Worm (Caenorhabditis elegans) whole organism, L3 larva: ENCODE results near the gene shpk-1.

ENCODE experiments used
- R02D3.7 ChIP-seq: fragments of 150-350 bp; optimal IDR thresholded peaks from 2 replicates; lab custom pipeline; 2014; ENCODE audit warnings: missing biosample characterization, missing genetic modification characterization
- ceh-16 ChIP-seq: sonication (generic microtip); optimal IDR thresholded peaks from 2 replicates; lab custom pipeline; 2017; ENCODE audit warnings: missing biosample characterization, missing genetic modification characterization
- ceh-28 ChIP-seq: fragments of 150-350 bp; optimal IDR thresholded peaks from 2 replicates; lab custom pipeline; 2014; ENCODE audit warnings: missing biosample characterization, missing genetic modification reagents, missing genetic modification characterization
- ceh-82 ChIP-seq: fragments of 150-350 bp; optimal IDR thresholded peaks from 2 replicates; lab custom pipeline; 2014; ENCODE audit warnings: missing biosample characterization, missing genetic modification characterization
- ceh-9 ChIP-seq: sonication (generic microtip); optimal IDR thresholded peaks from 2 replicates; lab custom pipeline; 2018; ENCODE audit warnings: missing biosample characterization, missing genetic modification characterization
- egl-27 ChIP-seq: sonication (generic microtip); optimal IDR thresholded peaks from 4 replicates; lab custom pipeline; 2017; ENCODE audit warnings: missing biosample characterization, missing genetic modification reagents, missing genetic modification characterization
- elt-1 ChIP-seq: fragments of 150-350 bp; optimal IDR thresholded peaks from 2 replicates; lab custom pipeline; 2014; ENCODE audit warnings: missing biosample characterization, missing genetic modification characterization
- elt-2 ChIP-seq: sonication (generic microtip); optimal IDR thresholded peaks from 2 replicates; lab custom pipeline; 2016; ENCODE audit warnings: missing genetic modification reagents, mild to moderate bottlenecking, missing genetic modification characterization, missing compliant biosample characterization
- elt-3 ChIP-seq, 3 experiments: fragments of 150-350 bp in 1 of 3; sonication (generic microtip) in 2 of 3; optimal IDR thresholded peaks; 2 replicates in 2 of 3; 4 replicates in 1 of 3; lab custom pipeline; 2014 to 2017; ENCODE audit warnings: missing biosample characterization in 3 of 3, missing genetic modification characterization in 3 of 3
- eor-1 ChIP-seq, 2 experiments: fragments of 150-350 bp; optimal IDR thresholded peaks; 2 replicates each; lab custom pipeline; 2014 to 2018; ENCODE audit warnings: missing biosample characterization in 2 of 2, missing genetic modification characterization in 2 of 2
- fkh-10 ChIP-seq: sonication (generic microtip); optimal IDR thresholded peaks from 2 replicates; lab custom pipeline; 2017; ENCODE audit warnings: missing biosample characterization, missing genetic modification reagents, missing genetic modification characterization
- jun-1 ChIP-seq: fragments of 150-350 bp; optimal IDR thresholded peaks from 2 replicates; lab custom pipeline; 2014; ENCODE audit warnings: missing biosample characterization, missing genetic modification reagents, missing genetic modification characterization
- lin-15B ChIP-seq: fragments of 150-350 bp; optimal IDR thresholded peaks from 2 replicates; lab custom pipeline; 2014; ENCODE audit warnings: missing biosample characterization, missing genetic modification characterization
- lin-39 ChIP-seq: fragments of 150-350 bp; optimal IDR thresholded peaks from 2 replicates; lab custom pipeline; 2018; ENCODE audit warnings: missing biosample characterization, missing genetic modification reagents, missing genetic modification characterization
- nfya-1 ChIP-seq: sonication (generic microtip); optimal IDR thresholded peaks from 2 replicates; lab custom pipeline; 2017; ENCODE audit warnings: missing genetic modification characterization, mild to moderate bottlenecking, missing compliant biosample characterization, antibody characterized with exemption, moderate library complexity; ENCODE audit not compliant: insufficient read depth
- nhr-12 ChIP-seq: fragments of 150-350 bp; optimal IDR thresholded peaks from 2 replicates; lab custom pipeline; 2014; ENCODE audit warnings: missing biosample characterization, missing genetic modification characterization
- nhr-23 ChIP-seq: fragments of 150-350 bp; optimal IDR thresholded peaks from 2 replicates; lab custom pipeline; 2014; ENCODE audit warnings: missing biosample characterization, missing genetic modification reagents, missing genetic modification characterization
- nhr-237 ChIP-seq: fragments of 150-350 bp; optimal IDR thresholded peaks from 2 replicates; lab custom pipeline; 2014; ENCODE audit warnings: missing biosample characterization, missing genetic modification characterization
- nhr-25 ChIP-seq: sonication (generic microtip); optimal IDR thresholded peaks from 2 replicates; lab custom pipeline; 2017; ENCODE audit warnings: missing biosample characterization, missing genetic modification characterization
- nhr-28 ChIP-seq: fragments of 150-350 bp; optimal IDR thresholded peaks from 2 replicates; lab custom pipeline; 2014; ENCODE audit warnings: missing biosample characterization, missing genetic modification characterization
- nhr-67 ChIP-seq: fragments of 150-350 bp; optimal IDR thresholded peaks from 2 replicates; lab custom pipeline; 2014; ENCODE audit warnings: missing biosample characterization, missing genetic modification characterization
- nhr-77 ChIP-seq: fragments of 150-350 bp; optimal IDR thresholded peaks from 2 replicates; lab custom pipeline; 2014; ENCODE audit warnings: missing biosample characterization, missing genetic modification characterization
- pha-4 ChIP-seq: fragments of 150-350 bp; optimal IDR thresholded peaks from 2 replicates; lab custom pipeline; 2014; ENCODE audit warnings: missing biosample characterization, missing genetic modification reagents, missing genetic modification characterization
- pqm-1 ChIP-seq: fragments of 150-350 bp; optimal IDR thresholded peaks from 2 replicates; lab custom pipeline; 2017; ENCODE audit warnings: missing biosample characterization, missing genetic modification characterization, inconsistent platforms
- sea-2 ChIP-seq: fragments of 150-350 bp; sonication (generic microtip); optimal IDR thresholded peaks from 4 replicates; lab custom pipeline; 2014; ENCODE audit warnings: missing biosample characterization, missing genetic modification reagents, missing genetic modification characterization
- skn-1 ChIP-seq: fragments of 150-350 bp; optimal IDR thresholded peaks from 2 replicates; lab custom pipeline; 2014; ENCODE audit warnings: missing biosample characterization, missing genetic modification characterization
- snpc-4 ChIP-seq: fragments of 150-350 bp; optimal IDR thresholded peaks from 2 replicates; lab custom pipeline; 2014; ENCODE audit warnings: missing biosample characterization, missing genetic modification characterization
- tbx-2 ChIP-seq: sonication (generic microtip); optimal IDR thresholded peaks from 2 replicates; lab custom pipeline; 2016; ENCODE audit warnings: mild to moderate bottlenecking, missing genetic modification characterization, missing compliant biosample characterization
- unc-39 ChIP-seq: sonication (generic microtip); optimal IDR thresholded peaks from 4 replicates; lab custom pipeline; 2017; ENCODE audit warnings: missing biosample characterization, missing genetic modification characterization
- zag-1 ChIP-seq: fragments of 150-350 bp; optimal IDR thresholded peaks from 2 replicates; lab custom pipeline; 2014; ENCODE audit warnings: missing biosample characterization, missing genetic modification characterization
- ztf-11 ChIP-seq: fragments of 150-350 bp; optimal IDR thresholded peaks from 2 replicates; lab custom pipeline; 2014; ENCODE audit warnings: missing biosample characterization, missing genetic modification characterization
- ztf-4 ChIP-seq: fragments of 150-350 bp; optimal IDR thresholded peaks from 2 replicates; lab custom pipeline; 2014; ENCODE audit warnings: missing biosample characterization, missing genetic modification characterization

The shpk-1 gene

ce11 chrIII:13581727-13582126 is 26.1 kb upstream of the shpk-1 start:
- TF ChIP-seq nhr-28 (tag; lab: Kevin White, UChicago) = no peak
- no peak for TF ChIP-seq sea-2
- no peak for TF ChIP-seq ceh-9
- no peak for TF ChIP-seq pqm-1 (tag; lab: Kevin White, UChicago)
- TF ChIP-seq nhr-77 (tag; lab: Kevin White, UChicago) = no peak
- no peak for TF ChIP-seq zag-1 (tag; lab: Kevin White, UChicago)
- no peak for TF ChIP-seq lin-39
- TF ChIP-seq jun-1 = no peak
- no peak for TF ChIP-seq skn-1 (tag; lab: Kevin White, UChicago)
- TF ChIP-seq nhr-67 (tag; lab: Kevin White, UChicago) = no peak
- no peak for TF ChIP-seq eor-1 (tag; optimal IDR thresholded peaks at IDR 0.05; lab: Kevin White, UChicago)
- TF ChIP-seq nhr-237 (tag; lab: Kevin White, UChicago) = no peak
- TF ChIP-seq snpc-4 = no peak
- TF ChIP-seq lin-15B (tag; lab: Kevin White, UChicago) = no peak
- TF ChIP-seq unc-39 (tag; lab: Kevin White, UChicago) = no peak
- TF ChIP-seq nhr-25 (tag; lab: Kevin White, UChicago) = no peak
- no peak for TF ChIP-seq nhr-23 (tag; lab: Kevin White, UChicago)
- no peak for TF ChIP-seq pha-4 (tag; lab: Kevin White, UChicago)
- TF ChIP-seq ztf-4 (tag; lab: Kevin White, UChicago) = no peak
- no peak for TF ChIP-seq egl-27 (tag; lab: Kevin White, UChicago)

ce11 chrIII:13600254-13600653 is 7.6 kb upstream of the shpk-1 start:
- no peak for TF ChIP-seq tbx-2 (tag; lab: Kevin White, UChicago)
- TF ChIP-seq ceh-82 (tag; lab: Kevin White, UChicago) = no peak
- TF ChIP-seq ceh-28 (tag; lab: Kevin White, UChicago) = no peak
- TF ChIP-seq lin-15B (tag; lab: Kevin White, UChicago) = no peak
- TF ChIP-seq R02D3.7 = no peak
- TF ChIP-seq nfya-1 (tag; lab: Kevin White, UChicago) = no peak
- TF ChIP-seq elt-1 (tag; lab: Kevin White, UChicago) = no peak
- no peak for TF ChIP-seq pha-4 (tag; lab: Kevin White, UChicago)
- TF ChIP-seq skn-1 (tag; lab: Kevin White, UChicago) = no peak
- no peak for TF ChIP-seq nhr-28 (tag; lab: Kevin White, UChicago)
- no peak for TF ChIP-seq lin-39
- no peak for TF ChIP-seq ceh-16 (tag; lab: Kevin White, UChicago)
- no peak for TF ChIP-seq nhr-67 (tag; lab: Kevin White, UChicago)
- TF ChIP-seq nhr-12 (tag; lab: Kevin White, UChicago) = no peak
- TF ChIP-seq ztf-11 (tag; lab: Kevin White, UChicago) = no peak
- no peak for TF ChIP-seq egl-27 (tag; lab: Kevin White, UChicago)
- TF ChIP-seq, all 47 proteins: peak for 0

- no peak for TF ChIP-seq lin-39
Observed at ce11 chrIII:13604834-13605233, 3.0 kb upstream of the shpk-1 start.

ce11 chrIII:13606016-13606530 is 1.7 kb upstream of the shpk-1 start, which contains the start of gene act-5:
Gene act-5, minus strand, starts transcription at chrIII:13606066.
- TF ChIP-seq fkh-10 (GFP tag; lab: Kevin White, UChicago) = no peak
- peak; percentile 98 for TF ChIP-seq pqm-1 (tag; lab: Kevin White, UChicago)
- TF ChIP-seq nhr-77 (tag; lab: Kevin White, UChicago) = no peak
- no peak for TF ChIP-seq elt-3 (tag; optimal IDR thresholded peaks at IDR 0.05; lab: Kevin White, UChicago)
- peak; percentile 8 for TF ChIP-seq skn-1 (tag; lab: Kevin White, UChicago)
- TF ChIP-seq nhr-28 (tag; lab: Kevin White, UChicago) = no peak
- no peak for TF ChIP-seq zag-1 (tag; lab: Kevin White, UChicago)
- no peak for TF ChIP-seq nhr-67 (tag; lab: Kevin White, UChicago)
- peak; percentile 48 for TF ChIP-seq jun-1
- TF ChIP-seq elt-2 (tag; lab: Kevin White, UChicago) = peak; percentile 97
- TF ChIP-seq pha-4 (tag; lab: Kevin White, UChicago) = peak; percentile 62

ce11 chrIII:13606865-13607264 is 955 bp upstream of the shpk-1 start:
- TF ChIP-seq elt-2 (tag; lab: Kevin White, UChicago) = peak; percentile 51
- peak; percentile 56 for TF ChIP-seq pqm-1 (tag; lab: Kevin White, UChicago)
- no peak for TF ChIP-seq jun-1
